Fruit fly (Drosophila melanogaster) whole organism, embryonic: Measurements from ENCODE around the gene Syx5.

Experiments used
- Aef1 ChIP-seq: fragments of 200-800 bp; sonication (Bioruptor generic); IDR thresholded peaks from 3 replicates; pipeline ENCODE4 v1.3.6; 2022; ENCODE audit warnings: missing biosample characterization, missing genetic modification characterization
- CG12104 ChIP-seq: fragments of 200-800 bp; sonication (Bioruptor generic); optimal IDR thresholded peaks from 3 replicates; lab custom pipeline; 2016; ENCODE audit warnings: missing biosample characterization, missing genetic modification characterization
- CG12155 ChIP-seq: fragments of 200-800 bp; sonication (Bioruptor generic); optimal IDR thresholded peaks from 3 replicates; lab custom pipeline; 2016; ENCODE audit warnings: missing biosample characterization, missing genetic modification characterization
- CG12391 ChIP-seq: fragments of 200-800 bp; sonication (Bioruptor generic); optimal IDR thresholded peaks from 3 replicates; lab custom pipeline; 2018; ENCODE audit warnings: missing biosample characterization, mild to moderate bottlenecking, missing genetic modification characterization, moderate library complexity
- CG14441 ChIP-seq: fragments of 200-800 bp; sonication (Bioruptor generic); IDR thresholded peaks from 2 replicates; pipeline ENCODE4 v1.3.6; 2022; ENCODE audit warnings: missing biosample characterization, missing genetic modification characterization
- CG14965 ChIP-seq: fragments of 200-800 bp; sonication (Bioruptor generic); optimal IDR thresholded peaks from 2 replicates; lab custom pipeline; 2016; ENCODE audit warnings: missing biosample characterization, missing genetic modification characterization, borderline replicate concordance
- CG15073 ChIP-seq: fragments of 200-800 bp; sonication (Bioruptor generic); optimal IDR thresholded peaks from 2 replicates; lab custom pipeline; 2016; ENCODE audit warnings: missing biosample characterization, missing genetic modification characterization
- CG15479 ChIP-seq: fragments of 200-800 bp; sonication (Bioruptor generic); optimal IDR thresholded peaks from 3 replicates; lab custom pipeline; 2019; ENCODE audit warnings: missing biosample characterization, mild to moderate bottlenecking, missing genetic modification characterization, moderate library complexity
- CG16863 ChIP-seq: fragments of 200-800 bp; sonication (Bioruptor generic); optimal IDR thresholded peaks from 3 replicates; lab custom pipeline; 2016; ENCODE audit warnings: missing biosample characterization, missing genetic modification characterization
- CG17359 ChIP-seq: fragments of 200-800 bp; sonication (Bioruptor generic); optimal IDR thresholded peaks from 3 replicates; lab custom pipeline; 2018; ENCODE audit warnings: missing biosample characterization, mild to moderate bottlenecking, missing genetic modification characterization, moderate library complexity
- CG17568 ChIP-seq: fragments of 200-800 bp; sonication (Bioruptor generic); optimal IDR thresholded peaks from 2 replicates; lab custom pipeline; 2018; ENCODE audit warnings: missing biosample characterization, mild to moderate bottlenecking, missing genetic modification characterization, moderate library complexity
- CG17802 ChIP-seq: fragments of 200-800 bp; sonication (Bioruptor generic); optimal IDR thresholded peaks from 2 replicates; lab custom pipeline; 2018; ENCODE audit warnings: missing biosample characterization, mild to moderate bottlenecking, missing genetic modification characterization, moderate library complexity
- CG42726 ChIP-seq: fragments of 200-800 bp; sonication (Bioruptor generic); IDR thresholded peaks from 2 replicates; pipeline ENCODE4 v1.3.6; 2022; ENCODE audit warnings: missing biosample characterization, missing genetic modification characterization; ENCODE audit not compliant: partially characterized antibody
- CG4730 ChIP-seq: fragments of 200-800 bp; sonication (Bioruptor generic); IDR thresholded peaks from 2 replicates; pipeline ENCODE4 v1.3.6; 2022; ENCODE audit warnings: missing biosample characterization, missing genetic modification characterization
- CG6689 ChIP-seq: fragments of 200-800 bp; sonication (Bioruptor generic); IDR thresholded peaks from 2 replicates; pipeline ENCODE4 v1.3.6; 2022; ENCODE audit warnings: missing biosample characterization, missing genetic modification characterization
- CG7556 ChIP-seq: fragments of 200-800 bp; sonication (Bioruptor generic); optimal IDR thresholded peaks from 2 replicates; lab custom pipeline; 2017; ENCODE audit warnings: missing biosample characterization, mild to moderate bottlenecking, missing genetic modification characterization
- CG8388 ChIP-seq: fragments of 200-800 bp; sonication (Bioruptor generic); optimal IDR thresholded peaks from 2 replicates; lab custom pipeline; 2019; ENCODE audit warnings: missing biosample characterization, mild to moderate bottlenecking, missing genetic modification characterization, moderate library complexity
- CG9797 ChIP-seq: fragments of 200-800 bp; sonication (Bioruptor generic); optimal IDR thresholded peaks from 3 replicates; lab custom pipeline; 2018; ENCODE audit warnings: missing biosample characterization, mild to moderate bottlenecking, missing genetic modification characterization
- CG9876 ChIP-seq: fragments of 200-800 bp; sonication (Bioruptor generic); optimal IDR thresholded peaks from 2 replicates; lab custom pipeline; 2016; ENCODE audit warnings: missing biosample characterization, missing genetic modification characterization
- Dad ChIP-seq: fragments of 200-800 bp; sonication (Bioruptor generic); optimal IDR thresholded peaks from 3 replicates; lab custom pipeline; 2016; ENCODE audit warnings: missing biosample characterization, missing genetic modification characterization
- Dll ChIP-seq: fragments of 200-800 bp; sonication (Bioruptor generic); IDR thresholded peaks from 4 replicates; pipeline ENCODE4 v1.3.6; 2022; ENCODE audit warnings: missing biosample characterization, missing genetic modification characterization; ENCODE audit not compliant: partially characterized antibody
- Dref ChIP-seq: fragments of 200-800 bp; sonication (Bioruptor generic); IDR thresholded peaks from 2 replicates; pipeline ENCODE4 v1.3.6; 2022; ENCODE audit warnings: missing biosample characterization, missing genetic modification characterization
- Eip74EF ChIP-seq, 2 experiments: fragments of 200-800 bp in 1 of 2; fragments of >200 bp in 1 of 2; sonication (Bioruptor generic) in 1 of 2; optimal IDR thresholded peaks; 2 replicates each; lab custom pipeline; 2017 to 2019; ENCODE audit warnings: missing biosample characterization in 2 of 2, missing genetic modification characterization in 2 of 2, mild to moderate bottlenecking in 1 of 2, moderate library complexity in 1 of 2
- Fer3 ChIP-seq: fragments of 200-800 bp; sonication (Bioruptor generic); optimal IDR thresholded peaks from 2 replicates; lab custom pipeline; 2018; ENCODE audit warnings: missing biosample characterization, mild to moderate bottlenecking, missing genetic modification characterization, moderate library complexity
- HmgZ ChIP-seq: fragments of 200-800 bp; sonication (Bioruptor generic); optimal IDR thresholded peaks from 2 replicates; lab custom pipeline; 2018; ENCODE audit warnings: missing biosample characterization, mild to moderate bottlenecking, missing genetic modification characterization
- Ptx1 ChIP-seq: fragments of 200-800 bp; sonication (Bioruptor generic); IDR thresholded peaks from 2 replicates; pipeline ENCODE4 v1.3.6; 2022; ENCODE audit warnings: missing biosample characterization, missing genetic modification characterization
- Side ChIP-seq: fragments of 200-800 bp; sonication (Bioruptor generic); optimal IDR thresholded peaks from 2 replicates; lab custom pipeline; 2016; ENCODE audit warnings: missing biosample characterization, missing genetic modification characterization
- Sry-β ChIP-seq: fragments of 200-800 bp; sonication (Bioruptor generic); optimal IDR thresholded peaks from 2 replicates; lab custom pipeline; 2018; ENCODE audit warnings: missing biosample characterization, mild to moderate bottlenecking, missing genetic modification characterization, moderate library complexity
- Trl ChIP-seq, 3 experiments: fragments of >200 bp in 2 of 3; fragments of 200-800 bp in 1 of 3; sonication (Bioruptor generic) in 1 of 3; optimal IDR thresholded peaks; 2 replicates in 1 of 3; 3 replicates in 2 of 3; lab custom pipeline; 2016 to 2017; ENCODE audit warnings: missing biosample characterization in 1 of 3, missing genetic modification characterization in 1 of 3
- Usf ChIP-seq: fragments of 200-800 bp; sonication (Bioruptor generic); optimal IDR thresholded peaks from 2 replicates; lab custom pipeline; 2017; ENCODE audit warnings: missing genotype, missing biosample characterization, missing genetic modification characterization
- ash1 ChIP-seq: fragments of 200-800 bp; sonication (Bioruptor generic); optimal IDR thresholded peaks from 2 replicates; lab custom pipeline; 2018; ENCODE audit warnings: missing biosample characterization, mild to moderate bottlenecking, missing genetic modification characterization
- bab2 ChIP-seq: fragments of 200-800 bp; sonication (Bioruptor generic); optimal IDR thresholded peaks from 2 replicates; lab custom pipeline; 2016; ENCODE audit warnings: missing biosample characterization, missing genetic modification characterization
- btn ChIP-seq: fragments of 200-800 bp; sonication (Bioruptor generic); optimal IDR thresholded peaks from 2 replicates; lab custom pipeline; 2016; ENCODE audit warnings: missing biosample characterization, missing genetic modification characterization
- caup ChIP-seq: fragments of 200-800 bp; sonication (Bioruptor generic); optimal IDR thresholded peaks from 3 replicates; lab custom pipeline; 2017; ENCODE audit warnings: missing biosample characterization, mild to moderate bottlenecking, missing genetic modification characterization, moderate library complexity; ENCODE audit not compliant: severe bottlenecking
- corto ChIP-seq: fragments of 200-800 bp; sonication (Bioruptor generic); optimal IDR thresholded peaks from 2 replicates; lab custom pipeline; 2016; ENCODE audit warnings: missing biosample characterization, mild to moderate bottlenecking, missing genetic modification characterization, moderate library complexity
- dm ChIP-seq: fragments of 200-800 bp; sonication (Bioruptor generic); optimal IDR thresholded peaks from 3 replicates; lab custom pipeline; 2016; ENCODE audit warnings: missing biosample characterization, missing genetic modification characterization
- kah ChIP-seq: fragments of 200-800 bp; sonication (Bioruptor generic); optimal IDR thresholded peaks from 2 replicates; lab custom pipeline; 2018; ENCODE audit warnings: missing biosample characterization, mild to moderate bottlenecking, missing genetic modification characterization
- lab ChIP-seq: fragments of 200-800 bp; sonication (Bioruptor generic); optimal IDR thresholded peaks from 3 replicates; lab custom pipeline; 2017; ENCODE audit warnings: missing biosample characterization, missing genetic modification characterization, mild to moderate bottlenecking, moderate library complexity, missing genetic modification reagents
- lbe ChIP-seq: fragments of 200-800 bp; sonication (Bioruptor generic); optimal IDR thresholded peaks from 2 replicates; lab custom pipeline; 2016; ENCODE audit warnings: missing biosample characterization, mild to moderate bottlenecking, missing genetic modification characterization
- lola ChIP-seq, 3 experiments: fragments of >200 bp in 2 of 3; fragments of 200-800 bp in 1 of 3; sonication (Bioruptor generic) in 1 of 3; optimal IDR thresholded peaks; 2 replicates each; lab custom pipeline; 2017 to 2019; ENCODE audit warnings: missing biosample characterization in 3 of 3, missing genetic modification characterization in 3 of 3, mild to moderate bottlenecking in 1 of 3, moderate library complexity in 1 of 3
- maf-S ChIP-seq: fragments of 200-800 bp; sonication (Bioruptor generic); optimal IDR thresholded peaks from 2 replicates; lab custom pipeline; 2016; ENCODE audit warnings: missing biosample characterization, missing genetic modification characterization
- odd ChIP-seq: fragments of 200-800 bp; sonication (Bioruptor generic); optimal IDR thresholded peaks from 2 replicates; lab custom pipeline; 2017; ENCODE audit warnings: missing biosample characterization, mild to moderate bottlenecking, missing genetic modification characterization
- sens-2 ChIP-seq: fragments of 200-800 bp; sonication (Bioruptor generic); IDR thresholded peaks from 2 replicates; pipeline ENCODE4 v1.3.6; 2022; ENCODE audit warnings: missing biosample characterization, missing genetic modification characterization
- slou ChIP-seq: fragments of 200-800 bp; sonication (Bioruptor generic); optimal IDR thresholded peaks from 3 replicates; lab custom pipeline; 2016; ENCODE audit warnings: missing biosample characterization, missing genetic modification characterization
- tio ChIP-seq: fragments of 200-800 bp; sonication (Bioruptor generic); optimal IDR thresholded peaks from 2 replicates; lab custom pipeline; 2017; ENCODE audit warnings: missing biosample characterization, missing genetic modification characterization, inconsistent platforms
- vfl ChIP-seq: fragments of 200-800 bp; sonication (Bioruptor generic); optimal IDR thresholded peaks from 2 replicates; lab custom pipeline; 2016; ENCODE audit warnings: missing biosample characterization, missing genetic modification characterization
- yki ChIP-seq: fragments of >200 bp; optimal IDR thresholded peaks from 3 replicates; lab custom pipeline; 2018
- z ChIP-seq: fragments of 200-800 bp; sonication (Bioruptor generic); IDR thresholded peaks from 3 replicates; pipeline ENCODE4 v1.3.6; 2022; ENCODE audit warnings: missing biosample characterization, missing genetic modification characterization
- zen2 ChIP-seq: fragments of 200-800 bp; sonication (Bioruptor generic); IDR thresholded peaks from 3 replicates; pipeline ENCODE4 v1.3.6; 2022; ENCODE audit warnings: missing biosample characterization, missing genetic modification characterization; ENCODE audit not compliant: partially characterized antibody
- zfh2 ChIP-seq: fragments of 200-800 bp; sonication (Bioruptor generic); optimal IDR thresholded peaks from 2 replicates; lab custom pipeline; 2016; ENCODE audit warnings: missing biosample characterization, missing genetic modification characterization

Gene Syx5

dm6 chr2L:16329102-16329520 is 22.0 kb downstream of the Syx5 start, which contains the start of gene mRpL4 (continued):
- TF ChIP-seq Trl (optimal IDR thresholded peaks at IDR 0.05; lab: Kevin White, UChicago) (no peak), Trl (GFP tag; optimal IDR thresholded peaks at IDR 0.05; lab: Kevin White, UChicago) (peak; percentile 83), lola (GFP tag; optimal IDR thresholded peaks at IDR 0.05; lab: Kevin White, UChicago) (peak in 1 of 3 experiments; percentile 47), CG15479 (GFP tag; lab: Kevin White, UChicago) (no peak), CG42726 (peak; percentile 99), CG8388 (GFP tag; lab: Kevin White, UChicago) (peak; percentile 49), btn (GFP tag; lab: Kevin White, UChicago) (no peak), CG17568 (GFP tag; lab: Kevin White, UChicago) (no peak), CG17359 (tag; lab: Kevin White, UChicago) (no peak), Sry-β (peak; percentile 49), kah (no peak), slou (peak; percentile 60), HmgZ (tag; lab: Kevin White, UChicago) (peak; percentile 81), caup (no peak), CG12104 (no peak), CG7556 (GFP tag; lab: Kevin White, UChicago) (no peak), CG12391 (tag; lab: Kevin White, UChicago) (peak; percentile 72), odd (GFP tag; lab: Kevin White, UChicago) (no peak), CG15073 (GFP tag; lab: Kevin White, UChicago) (peak; percentile 36), CG9797 (GFP tag; lab: Kevin White, UChicago) (no peak), Aef1 (peak; percentile 57; the same call in 2 of the 3 replicates), dm (GFP tag; lab: Kevin White, UChicago) (peak; percentile 79), corto (GFP tag; lab: Kevin White, UChicago) (no peak), CG17802 (tag; lab: Kevin White, UChicago) (peak; percentile 53), Eip74EF (GFP tag; optimal IDR thresholded peaks at IDR 0.05; lab: Kevin White, UChicago) (no peak), CG14441 (GFP tag; lab: Robert Waterston, UW) (peak; percentile 64), CG14965 (GFP tag; lab: Kevin White, UChicago) (no peak), Side (GFP tag; lab: Kevin White, UChicago) (peak; percentile 61), lbe (no peak), maf-S (GFP tag; lab: Kevin White, UChicago) (peak; percentile 77), bab2 (GFP tag; lab: Kevin White, UChicago) (peak; percentile 70), CG12155 (peak; percentile 71), sens-2 (GFP tag; lab: Robert Waterston, UW) (no peak), lab (GFP tag; lab: Kevin White, UChicago) (no peak), z (GFP tag; lab: Robert Waterston, UW) (no peak), Dll (peak; percentile 99), zfh2 (GFP tag; lab: Kevin White, UChicago) (peak; percentile 85), Ptx1 (peak; percentile 75), yki (lab: Kevin White, UChicago) (no peak), Dad (GFP tag; lab: Kevin White, UChicago) (peak; percentile 69), vfl (peak; percentile 88), CG16863 (GFP tag; lab: Kevin White, UChicago) (peak; percentile 57), CG6689 (peak; percentile 55; the same call in 1 of the 2 replicates), CG4730 (GFP tag; lab: Robert Waterston, UW) (peak; percentile 47; the same call in 1 of the 2 replicates), CG9876 (GFP tag; lab: Kevin White, UChicago) (peak; percentile 74), ash1 (GFP tag; lab: Kevin White, UChicago) (no peak), Fer3 (peak; percentile 54), zen2 (peak; percentile 99), tio (peak; percentile 53), Dref (peak; percentile 97), Usf (GFP tag; lab: Kevin White, UChicago) (no peak)
